Fruit fly (Drosophila melanogaster) whole organism, embryonic: ENCODE data around the gene CG18563.

Experiments
- ATbp ChIP-seq: fragments of 200-800 bp; sonication (Bioruptor generic); optimal IDR thresholded peaks from 2 replicates; lab custom pipeline; 2017; ENCODE audit warnings: missing biosample characterization, mild to moderate bottlenecking, missing genetic modification characterization, missing genetic modification reagents
- Atf6 ChIP-seq: fragments of 200-800 bp; sonication (Bioruptor generic); IDR thresholded peaks from 2 replicates; pipeline ENCODE4 v1.3.6; 2022; ENCODE audit warnings: missing biosample characterization, missing genetic modification characterization
- Bteb2 ChIP-seq: fragments of 200-800 bp; sonication (Bioruptor generic); optimal IDR thresholded peaks from 2 replicates; lab custom pipeline; 2016; ENCODE audit warnings: missing biosample characterization, missing genetic modification characterization
- CG12155 ChIP-seq: fragments of 200-800 bp; sonication (Bioruptor generic); optimal IDR thresholded peaks from 3 replicates; lab custom pipeline; 2016; ENCODE audit warnings: missing biosample characterization, missing genetic modification characterization
- CG12659 ChIP-seq: fragments of 200-800 bp; sonication (Bioruptor generic); optimal IDR thresholded peaks from 3 replicates; lab custom pipeline; 2017; ENCODE audit warnings: mild to moderate bottlenecking, missing biosample characterization, missing genetic modification reagents, missing genetic modification characterization
- CG12942 ChIP-seq: fragments of 200-800 bp; sonication (Bioruptor generic); optimal IDR thresholded peaks from 3 replicates; lab custom pipeline; 2016; ENCODE audit warnings: missing biosample characterization, missing genetic modification characterization
- CG14014 ChIP-seq: fragments of 200-800 bp; sonication (Bioruptor generic); IDR thresholded peaks from 2 replicates; pipeline ENCODE4 v1.3.6; 2022; ENCODE audit warnings: missing biosample characterization, missing genetic modification characterization
- CG14860 ChIP-seq: fragments of 200-800 bp; sonication (Bioruptor generic); IDR thresholded peaks from 3 replicates; pipeline ENCODE4 v1.3.6; 2022; ENCODE audit warnings: missing biosample characterization, missing genetic modification characterization; ENCODE audit not compliant: partially characterized antibody
- CG15514 ChIP-seq: fragments of 200-800 bp; sonication (Bioruptor generic); optimal IDR thresholded peaks from 3 replicates; lab custom pipeline; 2017; ENCODE audit warnings: missing biosample characterization, missing genetic modification characterization, mild to moderate bottlenecking, moderate library complexity, missing genetic modification reagents
- CG17359 ChIP-seq: fragments of 200-800 bp; sonication (Bioruptor generic); optimal IDR thresholded peaks from 3 replicates; lab custom pipeline; 2018; ENCODE audit warnings: missing biosample characterization, mild to moderate bottlenecking, missing genetic modification characterization, moderate library complexity
- CG17568 ChIP-seq: fragments of 200-800 bp; sonication (Bioruptor generic); optimal IDR thresholded peaks from 2 replicates; lab custom pipeline; 2018; ENCODE audit warnings: missing biosample characterization, mild to moderate bottlenecking, missing genetic modification characterization, moderate library complexity
- CG30403 ChIP-seq: fragments of 200-800 bp; sonication (Bioruptor generic); optimal IDR thresholded peaks from 3 replicates; lab custom pipeline; 2016; ENCODE audit warnings: missing biosample characterization, missing genetic modification characterization
- CG4328 ChIP-seq: fragments of 200-800 bp; sonication (Bioruptor generic); optimal IDR thresholded peaks from 3 replicates; lab custom pipeline; 2017; ENCODE audit warnings: missing biosample characterization, missing genetic modification reagents, missing genetic modification characterization
- CG4854 ChIP-seq: fragments of 200-800 bp; sonication (Bioruptor generic); optimal IDR thresholded peaks from 2 replicates; lab custom pipeline; 2016; ENCODE audit warnings: missing biosample characterization, missing genetic modification characterization, inconsistent platforms
- CG6175 ChIP-seq: fragments of 200-800 bp; sonication (Bioruptor generic); IDR thresholded peaks from 3 replicates; pipeline ENCODE4 v1.3.6; 2022; ENCODE audit warnings: missing biosample characterization, missing genetic modification characterization
- CG6689 ChIP-seq: fragments of 200-800 bp; sonication (Bioruptor generic); IDR thresholded peaks from 2 replicates; pipeline ENCODE4 v1.3.6; 2022; ENCODE audit warnings: missing biosample characterization, missing genetic modification characterization
- CG6813 ChIP-seq: fragments of 200-800 bp; sonication (Bioruptor generic); optimal IDR thresholded peaks from 2 replicates; lab custom pipeline; 2017; ENCODE audit warnings: missing biosample characterization, missing genetic modification characterization, mild to moderate bottlenecking, moderate library complexity, missing genetic modification reagents
- CG7786 ChIP-seq: fragments of 200-800 bp; sonication (Bioruptor generic); optimal IDR thresholded peaks from 2 replicates; lab custom pipeline; 2016; ENCODE audit warnings: missing biosample characterization, missing genetic modification characterization
- CG9437 ChIP-seq: fragments of 200-800 bp; sonication (Bioruptor generic); optimal IDR thresholded peaks from 2 replicates; lab custom pipeline; 2018; ENCODE audit warnings: missing biosample characterization, mild to moderate bottlenecking, missing genetic modification characterization
- CG9817 ChIP-seq: fragments of 200-800 bp; sonication (Bioruptor generic); optimal IDR thresholded peaks from 2 replicates; lab custom pipeline; 2018; ENCODE audit warnings: missing biosample characterization, mild to moderate bottlenecking, missing genetic modification characterization, moderate library complexity
- Eip74EF ChIP-seq, 2 experiments: fragments of 200-800 bp in 1 of 2; fragments of >200 bp in 1 of 2; sonication (Bioruptor generic) in 1 of 2; optimal IDR thresholded peaks; 2 replicates each; lab custom pipeline; 2017 to 2019; ENCODE audit warnings: missing biosample characterization in 2 of 2, missing genetic modification characterization in 2 of 2, mild to moderate bottlenecking in 1 of 2, moderate library complexity in 1 of 2
- Ets97D ChIP-seq: fragments of 200-800 bp; sonication (Bioruptor generic); optimal IDR thresholded peaks from 3 replicates; lab custom pipeline; 2016; ENCODE audit warnings: missing biosample characterization, missing genetic modification characterization
- Fer1 ChIP-seq: fragments of 200-800 bp; sonication (Bioruptor generic); optimal IDR thresholded peaks from 2 replicates; lab custom pipeline; 2017; ENCODE audit warnings: missing biosample characterization, mild to moderate bottlenecking, missing genetic modification characterization
- Hr78 ChIP-seq, 2 experiments: fragments of 200-800 bp in 1 of 2; fragments of >200 bp in 1 of 2; sonication (Bioruptor generic) in 1 of 2; optimal IDR thresholded peaks; 2 replicates each; lab custom pipeline; 2017 to 2019; ENCODE audit warnings: missing biosample characterization in 2 of 2, missing genetic modification characterization in 2 of 2, mild to moderate bottlenecking in 1 of 2, moderate library complexity in 1 of 2
- Max ChIP-seq: fragments of 200-800 bp; sonication (Bioruptor generic); optimal IDR thresholded peaks from 2 replicates; lab custom pipeline; 2016; ENCODE audit warnings: missing biosample characterization, mild to moderate bottlenecking, missing genetic modification characterization
- Myb ChIP-seq: fragments of 200-800 bp; sonication (Bioruptor generic); optimal IDR thresholded peaks from 2 replicates; lab custom pipeline; 2016; ENCODE audit warnings: missing biosample characterization, missing genetic modification characterization
- Nf-YB ChIP-seq: fragments of 200-800 bp; sonication (Bioruptor generic); optimal IDR thresholded peaks from 3 replicates; lab custom pipeline; 2019; ENCODE audit warnings: missing biosample characterization, mild to moderate bottlenecking, missing genetic modification characterization, moderate library complexity
- Optix ChIP-seq: fragments of 200-800 bp; sonication (Bioruptor generic); IDR thresholded peaks from 3 replicates; pipeline ENCODE4 v1.3.6; 2022; ENCODE audit warnings: missing biosample characterization, missing genetic modification characterization
- Pdp1 ChIP-seq, 2 experiments: fragments of 200-800 bp; sonication (Bioruptor generic); optimal IDR thresholded peaks; 3 replicates each; lab custom pipeline; 2016; ENCODE audit warnings: missing biosample characterization in 2 of 2, missing genetic modification characterization in 2 of 2, mild to moderate bottlenecking in 1 of 2, moderate library complexity in 1 of 2
- Ravus ChIP-seq: fragments of 200-800 bp; sonication (Bioruptor generic); IDR thresholded peaks from 2 replicates; pipeline ENCODE4 v1.3.6; 2022; ENCODE audit warnings: missing biosample characterization, missing genetic modification characterization
- Rfx ChIP-seq: fragments of 200-800 bp; sonication (Bioruptor generic); IDR thresholded peaks from 2 replicates; pipeline ENCODE4 v1.3.6; 2022; ENCODE audit warnings: missing biosample characterization, missing genetic modification characterization
- Trl ChIP-seq, 3 experiments: fragments of >200 bp in 2 of 3; fragments of 200-800 bp in 1 of 3; sonication (Bioruptor generic) in 1 of 3; optimal IDR thresholded peaks; 2 replicates in 1 of 3; 3 replicates in 2 of 3; lab custom pipeline; 2016 to 2017; ENCODE audit warnings: missing biosample characterization in 1 of 3, missing genetic modification characterization in 1 of 3
- Vsx1 ChIP-seq: fragments of 200-800 bp; sonication (Bioruptor generic); optimal IDR thresholded peaks from 2 replicates; lab custom pipeline; 2017; ENCODE audit warnings: missing biosample characterization, mild to moderate bottlenecking, missing genetic modification characterization, missing genetic modification reagents
- Xrp1 ChIP-seq: fragments of 200-800 bp; sonication (Bioruptor generic); IDR thresholded peaks from 2 replicates; pipeline ENCODE4 v1.3.6; 2022; ENCODE audit warnings: missing biosample characterization, missing genetic modification characterization
- bab2 ChIP-seq: fragments of 200-800 bp; sonication (Bioruptor generic); optimal IDR thresholded peaks from 2 replicates; lab custom pipeline; 2016; ENCODE audit warnings: missing biosample characterization, missing genetic modification characterization
- bcd ChIP-seq: fragments of 200-800 bp; sonication (Bioruptor generic); optimal IDR thresholded peaks from 2 replicates; lab custom pipeline; 2017; ENCODE audit warnings: missing biosample characterization, mild to moderate bottlenecking, missing genetic modification characterization
- chn ChIP-seq: fragments of 200-800 bp; sonication (Bioruptor generic); optimal IDR thresholded peaks from 2 replicates; lab custom pipeline; 2016; ENCODE audit warnings: missing biosample characterization, missing genetic modification characterization
- esg ChIP-seq: fragments of 200-800 bp; sonication (Bioruptor generic); conservative IDR thresholded peaks from 2 replicates; pipeline ENCODE4 v1.3.6; 2022; ENCODE audit warnings: missing biosample characterization, missing genetic modification characterization
- gem ChIP-seq: fragments of 200-800 bp; sonication (Bioruptor generic); optimal IDR thresholded peaks from 2 replicates; lab custom pipeline; 2019; ENCODE audit warnings: missing biosample characterization, mild to moderate bottlenecking, missing genetic modification characterization, moderate library complexity
- ind ChIP-seq: fragments of 200-800 bp; sonication (Bioruptor generic); optimal IDR thresholded peaks from 3 replicates; lab custom pipeline; 2016; ENCODE audit warnings: missing biosample characterization, missing genetic modification characterization
- lbe ChIP-seq: fragments of 200-800 bp; sonication (Bioruptor generic); optimal IDR thresholded peaks from 2 replicates; lab custom pipeline; 2016; ENCODE audit warnings: missing biosample characterization, mild to moderate bottlenecking, missing genetic modification characterization
- pho ChIP-seq: fragments of 200-800 bp; sonication (Bioruptor generic); optimal IDR thresholded peaks from 2 replicates; lab custom pipeline; 2016; ENCODE audit warnings: missing biosample characterization, missing genetic modification characterization
- sc ChIP-seq, 3 experiments: fragments of >200 bp in 2 of 3; fragments of 200-800 bp in 1 of 3; sonication (Bioruptor generic) in 1 of 3; optimal IDR thresholded peaks; 2 replicates in 2 of 3; 3 replicates in 1 of 3; lab custom pipeline; 2017; ENCODE audit warnings: mild to moderate bottlenecking in 1 of 3, missing biosample characterization in 1 of 3, missing genetic modification characterization in 1 of 3, missing genetic modification reagents in 1 of 3
- sens ChIP-seq: fragments of 200-800 bp; sonication (Bioruptor generic); peaks from one replicate; lab custom pipeline; 2016; ENCODE audit warnings: missing biosample characterization, missing genetic modification characterization
- unpg ChIP-seq: fragments of 200-800 bp; sonication (Bioruptor generic); optimal IDR thresholded peaks from 3 replicates; lab custom pipeline; 2018; ENCODE audit warnings: missing biosample characterization, mild to moderate bottlenecking, missing genetic modification characterization, moderate library complexity
- vnd ChIP-seq: fragments of 200-800 bp; sonication (Bioruptor generic); IDR thresholded peaks from 3 replicates; pipeline ENCODE4 v1.3.6; 2022; ENCODE audit warnings: missing biosample characterization, missing genetic modification characterization; ENCODE audit not compliant: partially characterized antibody

Gene CG18563

DNA sequence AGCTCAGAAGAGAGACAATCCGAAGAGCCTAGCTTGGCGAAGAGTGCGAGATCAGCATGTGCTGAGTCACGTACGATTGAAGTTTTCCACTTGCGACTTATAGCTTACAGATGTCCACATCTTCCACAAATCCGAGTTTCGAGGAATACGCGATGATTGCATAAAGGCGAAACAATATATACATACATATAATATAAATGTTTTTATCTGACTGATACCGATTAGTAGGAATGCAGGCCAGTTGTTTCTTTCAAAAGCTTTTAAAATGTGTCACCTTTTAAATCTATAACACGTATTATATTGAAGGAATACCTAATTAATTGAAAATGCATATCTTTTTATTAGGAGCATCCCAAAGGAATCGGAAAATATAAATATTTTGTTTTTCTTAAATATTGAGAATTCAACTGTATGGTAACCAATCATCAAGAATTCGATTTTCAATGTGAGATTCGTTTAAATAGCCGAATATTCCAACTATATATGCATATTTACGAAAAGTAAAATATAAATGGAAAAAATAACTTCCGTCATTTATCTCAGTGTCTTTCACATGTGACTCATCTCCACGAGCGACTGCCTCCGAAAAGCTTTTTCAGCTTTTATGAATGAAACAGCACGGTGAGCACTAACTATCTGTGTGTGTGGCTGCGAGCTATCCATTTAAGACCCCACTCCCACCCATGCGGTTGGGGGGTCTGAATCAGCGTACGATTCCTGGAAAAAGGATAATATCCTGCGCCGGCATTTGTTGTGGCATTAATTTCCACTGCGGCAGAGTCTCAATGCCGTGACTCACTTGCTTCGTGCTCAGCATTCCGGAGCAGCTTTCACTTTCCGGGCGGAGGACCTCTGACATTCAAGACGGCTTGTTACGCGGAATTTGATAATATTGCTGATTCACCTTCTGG is 7.1 kb downstream of the CG18563 start (continued):
- TF ChIP-seq CG12942 (peak; percentile 7), CG6175 (0 out of 3 replicates have a peak, but pooled peaks have one; percentile 48), Pdp1 (GFP tag; optimal IDR thresholded peaks at IDR 0.05; lab: Kevin White, UChicago) (peak; percentile 9 to 53), CG15514 (GFP tag; lab: Kevin White, UChicago) (peak; percentile 46), bcd (peak; percentile 56), CG17359 (tag; lab: Kevin White, UChicago) (peak; percentile 62), Trl (optimal IDR thresholded peaks at IDR 0.05; lab: Kevin White, UChicago) (peak in 1 of 2 experiments; percentile 25), Trl (GFP tag; optimal IDR thresholded peaks at IDR 0.05; lab: Kevin White, UChicago) (peak; percentile 51), ATbp (GFP tag; lab: Kevin White, UChicago) (peak; percentile 41), Myb (GFP tag; lab: Kevin White, UChicago) (peak; percentile 26), CG12659 (GFP tag; lab: Kevin White, UChicago) (peak; percentile 70), CG6813 (peak; percentile 24), Ravus (no peak), Fer1 (GFP tag; lab: Kevin White, UChicago) (peak; percentile 58), sc (optimal IDR thresholded peaks at IDR 0.05; lab: Kevin White, UChicago) (no peak), sc (GFP tag; optimal IDR thresholded peaks at IDR 0.05; lab: Kevin White, UChicago) (peak; percentile 28), Max (GFP tag; lab: Kevin White, UChicago) (peak; percentile 33), CG4854 (GFP tag; lab: Kevin White, UChicago) (peak; percentile 21), ind (GFP tag; lab: Kevin White, UChicago) (peak; percentile 43), Hr78 (GFP tag; optimal IDR thresholded peaks at IDR 0.05; lab: Kevin White, UChicago) (no peak), Atf6 (GFP tag; lab: Robert Waterston, UW) (peak; percentile 72), pho (GFP tag; lab: Kevin White, UChicago) (peak; percentile 18), Ets97D (GFP tag; lab: Kevin White, UChicago) (no peak), sens (GFP tag; lab: Kevin White, UChicago) (peak; percentile 90), CG14860 (no peak), Rfx (GFP tag; lab: Robert Waterston, UW) (peak; percentile 72), CG9437 (GFP tag; lab: Kevin White, UChicago) (peak; percentile 28), CG14014 (GFP tag; lab: Robert Waterston, UW) (0 out of 2 replicates have a peak, but pooled peaks have one; percentile 50), CG4328 (no peak), CG30403 (peak; percentile 78), gem (peak; percentile 83), Nf-YB (peak; percentile 20), bab2 (GFP tag; lab: Kevin White, UChicago) (peak; percentile 40), Vsx1 (GFP tag; lab: Kevin White, UChicago) (peak; percentile 33), Eip74EF (GFP tag; optimal IDR thresholded peaks at IDR 0.05; lab: Kevin White, UChicago) (peak in 1 of 2 experiments; percentile 74), CG7786 (GFP tag; lab: Kevin White, UChicago) (peak; percentile 1), CG9817 (tag; lab: Kevin White, UChicago) (peak; percentile 53), Optix (no peak), Bteb2 (GFP tag; lab: Kevin White, UChicago) (peak; percentile 56), esg (GFP tag; lab: Robert Waterston, UW) (0 out of 2 replicates have a peak, but pooled peaks have one; percentile 5), unpg (peak; percentile 76), CG17568 (GFP tag; lab: Kevin White, UChicago) (peak; percentile 22), lbe (GFP tag; lab: Kevin White, UChicago) (peak; percentile 60), vnd (GFP tag; lab: Robert Waterston, UW) (no peak), CG12155 (GFP tag; lab: Kevin White, UChicago) (peak; percentile 64), Xrp1 (GFP tag; lab: Robert Waterston, UW) (peak; percentile 48; the same call in 1 of the 2 replicates), CG6689 (GFP tag; lab: Robert Waterston, UW) (no peak), chn (GFP tag; lab: Kevin White, UChicago) (no peak)
